Fruit fly (Drosophila melanogaster): ENCODE results near the gene TotE.

Gene TotE

DNA sequence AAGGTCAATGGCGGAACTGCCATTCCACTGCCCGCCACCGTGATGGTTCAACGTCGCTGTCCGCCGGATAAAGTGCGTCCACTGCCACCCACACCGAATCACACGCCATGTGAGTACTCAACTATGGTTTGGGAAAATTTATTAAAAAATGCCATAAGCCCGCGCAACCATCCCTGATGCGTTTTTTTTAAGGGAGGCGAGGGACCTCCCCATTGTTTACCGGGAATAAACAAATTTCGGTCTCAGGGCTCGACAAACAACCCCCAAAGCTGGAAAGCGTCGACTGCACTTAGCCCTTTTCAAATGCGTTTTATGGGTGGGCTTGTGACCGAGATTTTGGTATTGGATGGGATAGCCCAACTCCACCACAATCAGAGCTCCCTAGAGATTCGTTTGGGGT lies 5.5 kb downstream of the TotE start:
- no peak for TF ChIP-seq h (GFP tag; optimal IDR thresholded peaks at IDR 0.05)
- no peak for TF ChIP-seq woc (GFP tag; optimal IDR thresholded peaks at IDR 0.05)
- no peak for TF ChIP-seq Vsx2 (GFP tag; optimal IDR thresholded peaks at IDR 0.05; ENCODE audit: partially characterized antibody)
- no peak for TF ChIP-seq Hr78 (GFP tag; optimal IDR thresholded peaks at IDR 0.05)
- TF ChIP-seq foxo (GFP tag; optimal IDR thresholded peaks at IDR 0.05), result no peak
- no peak for TF ChIP-seq dmrt93B (GFP tag; optimal IDR thresholded peaks at IDR 0.05)
- TF ChIP-seq HLH106 (tag; optimal IDR thresholded peaks at IDR 0.05), result no peak
- TF ChIP-seq usp (GFP tag; optimal IDR thresholded peaks at IDR 0.05), result no peak
- TF ChIP-seq N (GFP tag; optimal IDR thresholded peaks at IDR 0.05), result no peak
- TF ChIP-seq brk (GFP tag; optimal IDR thresholded peaks at IDR 0.05), result no peak
- TF ChIP-seq pan (optimal IDR thresholded peaks at IDR 0.05), result no peak
- no peak for TF ChIP-seq sage (GFP tag; optimal IDR thresholded peaks at IDR 0.05)

DNA sequence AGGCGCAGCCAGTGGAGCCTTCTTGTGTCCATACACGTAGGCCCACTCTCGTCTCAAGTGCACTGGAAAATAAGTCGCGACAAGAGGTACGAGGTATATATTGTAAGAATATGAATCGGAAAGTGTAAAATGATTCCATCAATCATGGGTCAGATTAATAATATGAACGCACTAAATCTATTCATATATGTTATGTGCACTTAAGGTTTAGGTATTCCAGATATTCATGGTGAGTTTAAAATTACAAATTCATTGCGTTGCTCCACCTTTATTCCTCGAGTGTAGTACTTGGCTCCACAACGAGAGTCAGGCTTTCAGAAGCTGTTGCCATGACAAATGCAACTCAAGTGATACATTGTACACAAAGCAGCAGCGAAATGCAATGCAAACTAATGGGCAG lies 8.1 kb downstream of the TotE start:
- peak; percentile 13 for TF ChIP-seq CG32264 (GFP tag; optimal IDR thresholded peaks at IDR 0.05)
- TF ChIP-seq Dfd (GFP tag; optimal IDR thresholded peaks at IDR 0.05), result no peak
- TF ChIP-seq Jra (GFP tag; optimal IDR thresholded peaks at IDR 0.05), result peak; percentile 16
- TF ChIP-seq HLH106 (tag; optimal IDR thresholded peaks at IDR 0.05), result peak; percentile 34
- TF ChIP-seq psq (GFP tag; optimal IDR thresholded peaks at IDR 0.05), result peak; percentile 33
- no peak for TF ChIP-seq sv (GFP tag; optimal IDR thresholded peaks at IDR 0.05)
- TF ChIP-seq h (GFP tag; optimal IDR thresholded peaks at IDR 0.05), result peak; percentile 79
- TF ChIP-seq ey (GFP tag; optimal IDR thresholded peaks at IDR 0.05), result peak; percentile 68
- TF ChIP-seq Hnf4 (GFP tag; optimal IDR thresholded peaks at IDR 0.05), result no peak
- TF ChIP-seq br (GFP tag; optimal IDR thresholded peaks at IDR 0.05), result peak; percentile 28
- TF ChIP-seq rgr (GFP tag; optimal IDR thresholded peaks at IDR 0.05), result peak; percentile 47
- peak; percentile 59 for TF ChIP-seq OdsH (GFP tag; optimal IDR thresholded peaks at IDR 0.05)
- TF ChIP-seq Mio (GFP tag; optimal IDR thresholded peaks at IDR 0.05), result no peak
- TF ChIP-seq CrebA (GFP tag; optimal IDR thresholded peaks at IDR 0.05; ENCODE audit: borderline replicate concordance), result no peak
- no peak for TF ChIP-seq usp (GFP tag; optimal IDR thresholded peaks at IDR 0.05)
- TF ChIP-seq fru (GFP tag; optimal IDR thresholded peaks at IDR 0.05), result peak; percentile 44
- TF ChIP-seq sage (GFP tag; optimal IDR thresholded peaks at IDR 0.05), result no peak
- no peak for TF ChIP-seq Hr83 (GFP tag; optimal IDR thresholded peaks at IDR 0.05; ENCODE audit: poor library complexity, severe bottlenecking)
- TF ChIP-seq foxo (GFP tag; optimal IDR thresholded peaks at IDR 0.05), result peak in 1 of 2 experiments; percentile 51
- TF ChIP-seq Vsx2 (GFP tag; optimal IDR thresholded peaks at IDR 0.05; ENCODE audit: partially characterized antibody), result no peak
- TF ChIP-seq lola (GFP tag; optimal IDR thresholded peaks at IDR 0.05), result no peak
- TF ChIP-seq Sp1 (GFP tag; optimal IDR thresholded peaks at IDR 0.05), result peak; percentile 52
- TF ChIP-seq woc (GFP tag; optimal IDR thresholded peaks at IDR 0.05), result peak; percentile 68
- TF ChIP-seq dl (GFP tag; optimal IDR thresholded peaks at IDR 0.05; ENCODE audit: insufficient read depth in 1 of 2, partially characterized antibody in 2 of 2), result no peak
- no peak for TF ChIP-seq dsf (GFP tag; optimal IDR thresholded peaks at IDR 0.05; ENCODE audit: borderline replicate concordance)
- TF ChIP-seq Rel (GFP tag; optimal IDR thresholded peaks at IDR 0.05), result no peak
- no peak for TF ChIP-seq Rel (tag; optimal IDR thresholded peaks at IDR 0.05)

DNA sequence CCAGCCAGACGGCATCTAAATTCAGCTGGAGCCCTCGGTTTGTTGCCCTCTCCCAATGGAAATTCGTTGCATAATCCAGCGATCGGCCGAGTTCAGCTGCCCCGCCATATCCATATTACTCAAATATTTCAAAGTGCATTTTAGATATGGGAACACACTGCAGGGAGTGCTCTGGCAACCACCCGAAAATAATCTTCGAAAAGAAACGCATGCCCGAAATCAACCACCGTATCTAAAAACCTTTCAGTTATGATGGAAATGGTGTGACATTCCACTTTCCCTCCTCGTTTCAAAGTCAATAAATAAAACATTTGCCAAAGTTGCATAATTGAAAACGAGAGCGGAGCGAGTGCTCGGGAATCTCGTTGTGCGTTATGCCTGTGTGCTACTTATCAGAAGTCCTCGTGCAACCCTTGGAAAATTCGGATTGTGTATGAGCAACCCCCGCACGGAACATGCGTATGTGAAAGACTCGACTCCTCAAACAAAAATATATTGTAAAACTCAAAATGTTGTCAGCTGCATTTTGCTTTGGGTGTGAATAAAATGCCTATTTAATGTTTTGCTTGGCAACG lies 10.5 kb downstream of the TotE start:
- TF ChIP-seq Dif (GFP tag; optimal IDR thresholded peaks at IDR 0.05; ENCODE audit: partially characterized antibody) (no peak), woc (GFP tag; optimal IDR thresholded peaks at IDR 0.05) (no peak), dl (GFP tag; optimal IDR thresholded peaks at IDR 0.05; ENCODE audit: insufficient read depth in 1 of 2, partially characterized antibody in 2 of 2) (no peak), dmrt93B (GFP tag; optimal IDR thresholded peaks at IDR 0.05) (no peak), CG9705 (GFP tag; optimal IDR thresholded peaks at IDR 0.05) (no peak), psq (GFP tag; optimal IDR thresholded peaks at IDR 0.05) (no peak), Hr83 (GFP tag; optimal IDR thresholded peaks at IDR 0.05; ENCODE audit: poor library complexity, severe bottlenecking) (no peak), Mio (GFP tag; optimal IDR thresholded peaks at IDR 0.05) (no peak), OdsH (GFP tag; optimal IDR thresholded peaks at IDR 0.05) (no peak), HLH106 (tag; optimal IDR thresholded peaks at IDR 0.05) (no peak)

DNA sequence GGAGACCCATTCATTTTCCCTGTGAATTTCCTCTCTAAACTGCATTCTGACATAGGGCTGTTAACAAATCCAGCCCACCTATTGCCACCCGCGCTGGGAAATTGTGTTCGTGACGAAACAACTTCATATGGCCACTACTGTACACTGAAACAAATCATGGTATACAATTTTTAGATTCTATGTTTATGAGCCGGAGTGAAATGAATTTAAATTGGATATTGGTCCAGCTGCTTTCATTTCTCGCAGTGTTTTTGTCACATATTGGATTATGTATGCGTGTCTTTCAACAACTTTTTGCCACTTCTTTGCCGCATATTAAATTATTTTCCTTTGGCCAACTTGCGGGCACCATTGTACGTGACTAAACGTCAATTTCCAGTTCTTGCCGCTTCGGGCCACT lies 13.8 kb downstream of the TotE start:
- TF ChIP-seq br (GFP tag; optimal IDR thresholded peaks at IDR 0.05) (no peak), woc (GFP tag; optimal IDR thresholded peaks at IDR 0.05) (no peak), Rel (GFP tag; optimal IDR thresholded peaks at IDR 0.05) (no peak), Rel (tag; optimal IDR thresholded peaks at IDR 0.05) (no peak)

Measured in whole organism, wandering third instar larva.